Worm (Caenorhabditis elegans) whole organism, L1 larva: ENCODE data around the gene cgh-1.

Source experiments
- C16A3.4 ChIP-seq: fragments of 150-350 bp; optimal IDR thresholded peaks from 2 replicates; lab custom pipeline; 2014; ENCODE audit warnings: missing biosample characterization, missing genetic modification characterization
- C34B4.2 ChIP-seq: sonication (generic microtip); optimal IDR thresholded peaks from 2 replicates; lab custom pipeline; 2017; ENCODE audit warnings: mild to moderate bottlenecking, missing genetic modification characterization, missing compliant biosample characterization
- Y116A8C.19 ChIP-seq: sonication (generic microtip); optimal IDR thresholded peaks from 2 replicates; lab custom pipeline; 2016; ENCODE audit warnings: missing compliant biosample characterization, missing genetic modification characterization, borderline replicate concordance
- alr-1 ChIP-seq: fragments of 200-800 bp; sonication (Bioruptor generic); optimal IDR thresholded peaks from 2 replicates; lab custom pipeline; 2018; ENCODE audit warnings: borderline replicate concordance, mild to moderate bottlenecking, missing genetic modification characterization, missing compliant biosample characterization
- blmp-1 ChIP-seq: fragments of 150-350 bp; optimal IDR thresholded peaks from 2 replicates; lab custom pipeline; 2014; ENCODE audit warnings: missing biosample characterization, missing genetic modification characterization
- ceh-82 ChIP-seq, 3 experiments: fragments of 150-350 bp in 1 of 3; sonication (generic microtip) in 2 of 3; optimal IDR thresholded peaks; 2 replicates each; lab custom pipeline; 2014 to 2017; ENCODE audit warnings: missing biosample characterization in 3 of 3, missing genetic modification characterization in 3 of 3
- ceh-88 ChIP-seq: fragments of 200-800 bp; sonication (Bioruptor generic); IDR thresholded peaks from 2 replicates; pipeline ENCODE4 v1.3.6; 2022; ENCODE audit warnings: missing genetic modification characterization, missing compliant biosample characterization
- ces-1 ChIP-seq: fragments of 150-350 bp; optimal IDR thresholded peaks from 2 replicates; lab custom pipeline; 2014; ENCODE audit warnings: missing biosample characterization, missing genetic modification reagents, missing genetic modification characterization
- dpl-1 ChIP-seq, 3 experiments: fragments of 150-350 bp in 2 of 3; sonication (generic microtip) in 1 of 3; optimal IDR thresholded peaks; 2 replicates each; lab custom pipeline; 2014 to 2017; ENCODE audit warnings: missing biosample characterization in 3 of 3, missing genetic modification characterization in 3 of 3, missing genetic modification reagents in 3 of 3
- efl-1 ChIP-seq, 4 experiments: fragments of 150-350 bp; optimal IDR thresholded peaks in 3 of 4; peaks in 1 of 4; 1 replicate in 1 of 4; 2 replicates in 3 of 4; lab custom pipeline; 2014; ENCODE audit warnings: missing biosample characterization in 2 of 4, missing genetic modification characterization in 2 of 4, missing genetic modification reagents in 2 of 4
- efl-3 ChIP-seq: fragments of 200-800 bp; sonication (Bioruptor generic); optimal IDR thresholded peaks from 2 replicates; lab custom pipeline; 2018; ENCODE audit warnings: mild to moderate bottlenecking, missing genetic modification characterization, missing compliant biosample characterization
- egl-27 ChIP-seq, 2 experiments: fragments of 150-350 bp in 1 of 2; sonication (generic microtip); optimal IDR thresholded peaks; 3 replicates each; lab custom pipeline; 2017 to 2018; ENCODE audit warnings: missing biosample characterization in 2 of 2, missing genetic modification characterization in 2 of 2, missing genetic modification reagents in 2 of 2
- elt-2 ChIP-seq: sonication (generic microtip); optimal IDR thresholded peaks from 2 replicates; lab custom pipeline; 2016; ENCODE audit warnings: missing genetic modification characterization, mild to moderate bottlenecking, inconsistent platforms, missing compliant biosample characterization, missing genetic modification reagents
- ets-5 ChIP-seq: fragments of 200-800 bp; sonication (Bioruptor generic); IDR thresholded peaks from 2 replicates; pipeline ENCODE4 v1.3.6; 2022; ENCODE audit warnings: missing genetic modification characterization, missing compliant biosample characterization
- fkh-10 ChIP-seq: sonication (generic microtip); optimal IDR thresholded peaks from 2 replicates; lab custom pipeline; 2017; ENCODE audit warnings: missing biosample characterization, missing genetic modification reagents, missing genetic modification characterization
- fkh-4 ChIP-seq: sonication (generic microtip); optimal IDR thresholded peaks from 2 replicates; lab custom pipeline; 2016; ENCODE audit warnings: missing compliant biosample characterization, missing genetic modification characterization, borderline replicate concordance
- fkh-8 ChIP-seq: sonication (generic microtip); optimal IDR thresholded peaks from 2 replicates; lab custom pipeline; 2016; ENCODE audit warnings: mild to moderate bottlenecking, missing genetic modification characterization, missing compliant biosample characterization
- grh-1 ChIP-seq: fragments of 200-800 bp; sonication (Bioruptor generic); IDR thresholded peaks from 2 replicates; pipeline ENCODE4 v1.3.6; 2022; ENCODE audit warnings: missing genetic modification reagents, missing genetic modification characterization, missing compliant biosample characterization
- hpl-2 ChIP-seq: fragments of 150-350 bp; optimal IDR thresholded peaks from 2 replicates; lab custom pipeline; 2014; ENCODE audit warnings: missing biosample characterization, missing genetic modification reagents, missing genetic modification characterization
- irx-1 ChIP-seq: sonication (generic microtip); optimal IDR thresholded peaks from 2 replicates; lab custom pipeline; 2016; ENCODE audit warnings: missing genetic modification characterization, missing compliant biosample characterization
- jun-1 ChIP-seq: fragments of 150-350 bp; optimal IDR thresholded peaks from 2 replicates; lab custom pipeline; 2014; ENCODE audit warnings: missing biosample characterization, missing genetic modification reagents, missing genetic modification characterization
- lin-14 ChIP-seq: fragments of 200-800 bp; sonication (Bioruptor generic); optimal IDR thresholded peaks from 2 replicates; lab custom pipeline; 2018; ENCODE audit warnings: mild to moderate bottlenecking, missing genetic modification characterization, moderate library complexity, missing compliant biosample characterization
- lin-15B ChIP-seq: fragments of 150-350 bp; sonication (generic microtip); optimal IDR thresholded peaks from 3 replicates; lab custom pipeline; 2014; ENCODE audit warnings: missing biosample characterization, missing genetic modification characterization
- lin-35 ChIP-seq, 2 experiments: fragments of 150-350 bp; optimal IDR thresholded peaks; 2 replicates each; lab custom pipeline; 2014; ENCODE audit warnings: missing biosample characterization in 2 of 2, missing genetic modification characterization in 2 of 2, missing genetic modification reagents in 2 of 2
- lin-39 ChIP-seq: fragments of 150-350 bp; optimal IDR thresholded peaks from 2 replicates; lab custom pipeline; 2014; ENCODE audit warnings: missing biosample characterization, missing genetic modification reagents, missing genetic modification characterization
- lsy-2 ChIP-seq, 2 experiments: fragments of 150-350 bp; optimal IDR thresholded peaks; 2 replicates each; lab custom pipeline; 2014; ENCODE audit warnings: missing biosample characterization in 2 of 2, missing genetic modification characterization in 2 of 2
- mdl-1 ChIP-seq, 2 experiments: fragments of 150-350 bp; optimal IDR thresholded peaks; 2 replicates each; lab custom pipeline; 2014 to 2017; ENCODE audit warnings: missing biosample characterization in 2 of 2, missing genetic modification characterization in 2 of 2, inconsistent platforms in 1 of 2
- mef-2 ChIP-seq: fragments of 150-350 bp; optimal IDR thresholded peaks from 2 replicates; lab custom pipeline; 2014; ENCODE audit warnings: missing biosample characterization, missing genetic modification characterization
- mep-1 ChIP-seq: fragments of 150-350 bp; optimal IDR thresholded peaks from 2 replicates; lab custom pipeline; 2014; ENCODE audit warnings: missing biosample characterization, missing genetic modification characterization
- nhr-11 ChIP-seq: fragments of 150-350 bp; optimal IDR thresholded peaks from 2 replicates; lab custom pipeline; 2014; ENCODE audit warnings: missing biosample characterization, missing genetic modification characterization
- nhr-20 ChIP-seq: sonication (generic microtip); optimal IDR thresholded peaks from 2 replicates; lab custom pipeline; 2016; ENCODE audit warnings: mild to moderate bottlenecking, missing genetic modification characterization, missing compliant biosample characterization
- nhr-237 ChIP-seq: fragments of 150-350 bp; optimal IDR thresholded peaks from 2 replicates; lab custom pipeline; 2014; ENCODE audit warnings: missing biosample characterization, missing genetic modification characterization
- nhr-28 ChIP-seq: fragments of 150-350 bp; optimal IDR thresholded peaks from 2 replicates; lab custom pipeline; 2014; ENCODE audit warnings: missing biosample characterization, missing genetic modification characterization
- nhr-77 ChIP-seq: fragments of 150-350 bp; optimal IDR thresholded peaks from 2 replicates; lab custom pipeline; 2014; ENCODE audit warnings: missing biosample characterization, missing genetic modification characterization
- nhr-84 ChIP-seq: sonication (generic microtip); optimal IDR thresholded peaks from 2 replicates; lab custom pipeline; 2017; ENCODE audit warnings: missing biosample characterization, missing genetic modification characterization
- nhr-85 ChIP-seq: sonication (generic microtip); peaks from one replicate; lab custom pipeline; 2016; ENCODE audit warnings: missing genetic modification characterization, inconsistent platforms, missing compliant biosample characterization
- nhr-90 ChIP-seq: sonication (generic microtip); optimal IDR thresholded peaks from 2 replicates; lab custom pipeline; 2016; ENCODE audit warnings: mild to moderate bottlenecking, missing genetic modification characterization, missing compliant biosample characterization; ENCODE audit not compliant: poor library complexity
- rnt-1 ChIP-seq: sonication (generic microtip); optimal IDR thresholded peaks from 2 replicates; lab custom pipeline; 2016; ENCODE audit warnings: mild to moderate bottlenecking, missing genetic modification characterization, moderate library complexity, missing compliant biosample characterization
- sptf-1 ChIP-seq: fragments of 150-350 bp; optimal IDR thresholded peaks from 2 replicates; lab custom pipeline; 2014; ENCODE audit warnings: missing biosample characterization, missing genetic modification characterization
- sup-37 ChIP-seq: fragments of 200-800 bp; sonication (Bioruptor generic); optimal IDR thresholded peaks from 2 replicates; lab custom pipeline; 2018; ENCODE audit warnings: mild to moderate bottlenecking, missing genetic modification characterization, missing compliant biosample characterization
- tbx-2 ChIP-seq: sonication (generic microtip); optimal IDR thresholded peaks from 2 replicates; lab custom pipeline; 2016; ENCODE audit warnings: missing genetic modification characterization, missing compliant biosample characterization
- tlp-1 ChIP-seq: fragments of 150-350 bp; optimal IDR thresholded peaks from 2 replicates; lab custom pipeline; 2014; ENCODE audit warnings: missing biosample characterization, missing genetic modification characterization
- unc-130 ChIP-seq: fragments of 150-350 bp; optimal IDR thresholded peaks from 2 replicates; lab custom pipeline; 2017; ENCODE audit warnings: missing biosample characterization, missing genetic modification characterization, inconsistent platforms
- unc-86 ChIP-seq: sonication (generic microtip); optimal IDR thresholded peaks from 2 replicates; lab custom pipeline; 2016; ENCODE audit warnings: missing genetic modification characterization, missing compliant biosample characterization
- unc-98 ChIP-seq: fragments of 200-800 bp; sonication (Bioruptor generic); IDR thresholded peaks from 2 replicates; pipeline ENCODE4 v1.3.6; 2022; ENCODE audit warnings: missing genetic modification characterization, missing compliant biosample characterization
- zag-1 ChIP-seq: fragments of 150-350 bp; optimal IDR thresholded peaks from 2 replicates; lab custom pipeline; 2014; ENCODE audit warnings: missing biosample characterization, missing genetic modification characterization
- ztf-11 ChIP-seq, 2 experiments: sonication (generic microtip); optimal IDR thresholded peaks; 2 replicates each; lab custom pipeline; 2016 to 2017; ENCODE audit warnings: missing genetic modification characterization in 2 of 2, missing biosample characterization in 1 of 2, missing compliant biosample characterization in 1 of 2
- ztf-4 ChIP-seq: fragments of 150-350 bp; optimal IDR thresholded peaks from 2 replicates; lab custom pipeline; 2014; ENCODE audit warnings: missing biosample characterization, missing genetic modification characterization

cgh-1 gene

ce11 chrIII:7498346-7498745 is 714 bp upstream of the cgh-1 start (continued):
- TF ChIP-seq fkh-8 (tag; lab: Kevin White, UChicago) (peak; percentile 85), nhr-28 (tag; lab: Kevin White, UChicago) (no peak), dpl-1 (GFP tag; optimal IDR thresholded peaks at IDR 0.05; lab: Kevin White, UChicago) (peak; percentile 95 to 98 (median 96)), irx-1 (tag; lab: Kevin White, UChicago) (peak; percentile 30), lsy-2 (tag; optimal IDR thresholded peaks at IDR 0.05; lab: Kevin White, UChicago) (peak; percentile 89 to 90), ceh-82 (tag; optimal IDR thresholded peaks at IDR 0.05; lab: Kevin White, UChicago) (peak; percentile 71 to 86 (median 75)), unc-98 (no peak), tlp-1 (tag; lab: Kevin White, UChicago) (no peak), lin-14 (GFP tag; lab: Kevin White, UChicago) (peak; percentile 95), ztf-11 (tag; optimal IDR thresholded peaks at IDR 0.05; lab: Kevin White, UChicago) (no peak), unc-130 (tag; lab: Kevin White, UChicago) (peak; percentile 59), nhr-11 (tag; lab: Kevin White, UChicago) (peak; percentile 63), lin-15B (tag; lab: Kevin White, UChicago) (peak; percentile 95), lin-39 (tag; lab: Kevin White, UChicago) (peak; percentile 73), ceh-88 (GFP tag; lab: Robert Waterston, UW) (peak; percentile 51; the same call in 1 of the 2 replicates), sptf-1 (tag; lab: Kevin White, UChicago) (no peak), mef-2 (no peak), grh-1 (GFP tag; lab: Robert Waterston, UW) (peak; percentile 47; the same call in 1 of the 2 replicates), nhr-85 (tag; lab: Kevin White, UChicago) (peak; percentile 88), efl-3 (GFP tag; lab: Kevin White, UChicago) (no peak), nhr-90 (peak; percentile 78), rnt-1 (tag; lab: Kevin White, UChicago) (peak; percentile 86), alr-1 (tag; lab: Kevin White, UChicago) (no peak), ces-1 (no peak), ets-5 (GFP tag; lab: Robert Waterston, UW) (no peak), nhr-237 (tag; lab: Kevin White, UChicago) (peak; percentile 48), ztf-4 (tag; lab: Kevin White, UChicago) (peak; percentile 62), tbx-2 (peak; percentile 82), nhr-77 (peak; percentile 79), Y116A8C.19 (tag; lab: Kevin White, UChicago) (no peak), unc-86 (tag; lab: Kevin White, UChicago) (peak; percentile 73), egl-27 (tag; optimal IDR thresholded peaks at IDR 0.05; lab: Kevin White, UChicago) (no peak), zag-1 (tag; lab: Kevin White, UChicago) (no peak), efl-1 (optimal IDR thresholded peaks at IDR 0.05; lab: Kevin White, UChicago) (peak; percentile 97), efl-1 (GFP tag; optimal IDR thresholded peaks at IDR 0.05 in 1 of 2; lab: Kevin White, UChicago) (peak; percentile 97 to 99), lin-35 (GFP tag; optimal IDR thresholded peaks at IDR 0.05; lab: Kevin White, UChicago) (peak; percentile 98 to 99), C16A3.4 (tag; lab: Kevin White, UChicago) (peak; percentile 85), blmp-1 (tag; lab: Kevin White, UChicago) (peak; percentile 69), nhr-84 (tag; lab: Kevin White, UChicago) (no peak)

DNA sequence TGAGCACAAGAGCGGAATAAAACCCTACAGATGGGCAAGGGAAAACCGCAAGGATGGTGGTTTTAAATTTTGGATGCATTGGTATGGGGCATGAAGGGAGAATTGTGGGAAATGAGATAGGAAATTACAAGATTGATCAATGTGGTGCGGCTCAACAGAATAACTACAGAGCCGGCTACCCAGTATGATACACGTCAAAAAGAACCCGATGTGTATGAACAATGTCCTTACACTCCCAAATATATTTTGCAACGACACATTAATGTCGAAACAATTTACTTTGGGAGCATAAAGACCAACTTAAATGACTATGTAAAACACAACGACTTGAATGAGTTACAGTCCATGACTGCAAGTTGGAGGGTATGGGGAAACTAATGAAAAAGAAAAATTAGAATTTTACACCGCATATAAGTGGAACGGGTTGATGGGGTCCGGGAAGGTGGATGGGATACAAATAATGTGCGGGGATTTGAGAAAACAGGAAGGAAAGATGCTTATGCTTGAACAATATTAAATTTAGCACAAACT is 2.0 kb downstream of the cgh-1 start:
- TF ChIP-seq ceh-88 (GFP tag; lab: Robert Waterston, UW): no peak
- TF ChIP-seq fkh-10 (GFP tag; lab: Kevin White, UChicago): no peak
- TF ChIP-seq ceh-82 (tag; optimal IDR thresholded peaks at IDR 0.05; lab: Kevin White, UChicago): no peak
- no peak for TF ChIP-seq tbx-2
- no peak for TF ChIP-seq tlp-1 (tag; lab: Kevin White, UChicago)
- TF ChIP-seq grh-1 (GFP tag; lab: Robert Waterston, UW): no peak
- TF ChIP-seq nhr-20: no peak
- TF ChIP-seq fkh-8 (tag; lab: Kevin White, UChicago): no peak
- no peak for TF ChIP-seq mdl-1 (tag; optimal IDR thresholded peaks at IDR 0.05; lab: Kevin White, UChicago)
- TF ChIP-seq mep-1 (tag; lab: Kevin White, UChicago): no peak
- no peak for TF ChIP-seq nhr-237 (tag; lab: Kevin White, UChicago)
- no peak for TF ChIP-seq alr-1 (tag; lab: Kevin White, UChicago)
- TF ChIP-seq sup-37: no peak
- no peak for TF ChIP-seq hpl-2 (GFP tag; lab: Kevin White, UChicago)
- TF ChIP-seq fkh-4: no peak
- TF ChIP-seq jun-1 (tag; lab: Kevin White, UChicago): no peak
- TF ChIP-seq C34B4.2 (tag; lab: Kevin White, UChicago): no peak
- no peak for TF ChIP-seq Y116A8C.19 (tag; lab: Kevin White, UChicago)
- TF ChIP-seq elt-2: no peak
- TF ChIP-seq, all 84 proteins: peak for 0
